Fruit fly (Drosophila melanogaster): Measurements from ENCODE around the gene Cchl.

Cchl gene

DNA sequence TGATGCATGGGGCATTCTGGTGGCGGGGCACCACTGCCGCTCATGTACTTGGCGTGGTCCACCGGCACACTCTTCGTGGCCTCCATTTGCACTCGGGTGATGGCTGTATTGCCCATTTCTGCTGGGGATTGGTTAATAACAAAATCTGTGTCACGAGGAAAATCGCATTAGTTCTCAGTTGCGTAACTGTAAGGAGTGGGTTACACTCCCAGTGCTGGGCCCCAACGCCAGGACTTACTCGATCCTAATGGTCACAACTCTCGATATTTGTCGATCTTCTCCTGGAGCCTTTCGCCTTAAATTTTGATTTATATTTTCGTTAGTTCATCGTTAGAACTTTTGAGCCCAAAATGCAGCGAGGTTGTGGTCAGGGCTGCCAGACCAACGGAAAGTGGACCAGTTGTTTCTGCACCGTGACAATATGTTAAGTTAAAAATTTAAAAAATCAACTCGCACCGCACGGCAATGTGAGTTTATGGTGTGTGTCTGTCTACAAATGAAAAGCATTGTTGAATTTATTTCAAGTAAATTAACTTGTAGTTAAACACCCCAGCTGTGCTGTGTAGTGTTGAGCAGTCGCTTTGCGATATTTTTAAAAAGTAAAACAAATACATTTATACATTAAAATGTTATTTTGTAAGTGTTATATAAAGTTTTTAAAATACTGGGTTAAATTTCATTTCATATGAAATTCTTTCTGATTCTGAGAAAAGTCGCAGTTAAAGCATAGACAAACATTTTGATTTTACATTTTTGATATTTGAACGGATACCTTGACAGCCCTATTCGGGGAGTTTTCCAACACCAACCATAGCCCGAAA, at the start of gene Cchl, which contains the start of gene ND-42:
TSS of gene Cchl (minus strand) at position 559 of the 821 bp plus-strand sequence.
TSS of gene ND-42 (plus strand) at position 788 of the 821 bp plus-strand sequence.
- TF ChIP-seq Mnt (GFP tag; optimal IDR thresholded peaks at IDR 0.05) = peak; percentile 82
- peak; percentile 63 for TF ChIP-seq tj (GFP tag; optimal IDR thresholded peaks at IDR 0.05)
- TF ChIP-seq cnc (optimal IDR thresholded peaks at IDR 0.05) = no peak
- no peak for TF ChIP-seq CG5204 (GFP tag; optimal IDR thresholded peaks at IDR 0.05)
- no peak for TF ChIP-seq Hr96 (GFP tag; optimal IDR thresholded peaks at IDR 0.05)
- TF ChIP-seq CG14711 (tag; optimal IDR thresholded peaks at IDR 0.05) = peak; percentile 93
- TF ChIP-seq ovo (GFP tag; optimal IDR thresholded peaks at IDR 0.05) = peak; percentile 69
- TF ChIP-seq CG7045 (GFP tag; optimal IDR thresholded peaks at IDR 0.05) = peak; percentile 84
- TF ChIP-seq CG7101 (tag; optimal IDR thresholded peaks at IDR 0.05) = peak; percentile 91
- peak; percentile 91 for TF ChIP-seq Crg-1 (GFP tag; optimal IDR thresholded peaks at IDR 0.05)
- TF ChIP-seq cic (GFP tag; optimal IDR thresholded peaks at IDR 0.05) = peak; percentile 47
- peak; percentile 88 for TF ChIP-seq CG1620 (GFP tag; optimal IDR thresholded peaks at IDR 0.05)
- peak; percentile 57 for TF ChIP-seq Clk (GFP tag; optimal IDR thresholded peaks at IDR 0.05)
- TF ChIP-seq CG11617 (GFP tag; optimal IDR thresholded peaks at IDR 0.05) = peak; percentile 94
- no peak for TF ChIP-seq kay (GFP tag; ENCODE audit: borderline replicate concordance)
- peak; percentile 84 for TF ChIP-seq pad (GFP tag; optimal IDR thresholded peaks at IDR 0.05)
- peak; percentile 93 for TF ChIP-seq CG12768 (GFP tag; optimal IDR thresholded peaks at IDR 0.05)
- TF ChIP-seq CG33017 (tag; optimal IDR thresholded peaks at IDR 0.05) = peak; percentile 81
- TF ChIP-seq bab1 (GFP tag; optimal IDR thresholded peaks at IDR 0.05) = peak; percentile 84
- TF ChIP-seq toe (GFP tag; optimal IDR thresholded peaks at IDR 0.05) = no peak

DNA sequence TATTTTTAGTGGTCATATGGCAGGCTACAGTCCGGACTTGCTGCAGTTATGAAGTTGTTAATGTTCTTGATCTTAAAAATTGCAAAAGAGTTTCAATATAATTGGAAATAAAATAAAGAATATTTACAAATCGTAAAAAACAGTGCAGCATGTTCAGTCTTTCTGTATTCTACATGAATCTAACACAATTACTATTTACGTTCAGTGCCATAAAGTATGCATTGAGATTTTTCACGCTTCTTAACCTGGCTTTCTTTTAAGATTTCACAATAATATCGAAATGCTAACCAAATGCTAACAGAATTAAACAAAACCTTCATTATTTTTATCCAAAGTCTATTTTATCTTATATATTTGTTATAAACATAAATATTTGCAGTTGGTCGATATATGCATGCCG, 45.3 kb upstream of the Cchl start:
- TF ChIP-seq kay (GFP tag; ENCODE audit: borderline replicate concordance) = peak; percentile 72
- TF ChIP-seq CG12768 (GFP tag; optimal IDR thresholded peaks at IDR 0.05) = no peak
- no peak for TF ChIP-seq cic (GFP tag; optimal IDR thresholded peaks at IDR 0.05)

DNA sequence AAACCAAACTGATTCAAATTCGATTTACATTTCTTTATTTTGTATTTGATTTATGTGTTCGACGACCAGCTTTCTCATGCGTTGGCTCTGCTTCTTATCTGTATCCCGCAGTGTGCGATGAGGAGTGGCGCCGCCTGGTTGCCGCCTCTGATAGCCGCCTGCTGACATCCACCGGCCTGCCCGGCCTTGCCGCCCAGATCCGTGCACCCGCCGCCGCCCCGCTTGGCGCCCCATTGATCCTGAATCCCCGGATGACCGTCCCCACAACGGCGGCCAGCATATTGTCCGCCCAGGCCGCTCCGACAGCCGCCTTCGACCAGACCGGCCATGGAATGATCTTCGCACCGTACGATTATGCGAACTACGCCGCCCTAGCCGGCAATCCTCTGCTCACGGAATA, 44.3 kb upstream of the Cchl start:
- no peak for TF ChIP-seq Crg-1 (GFP tag; optimal IDR thresholded peaks at IDR 0.05)
- TF ChIP-seq tj (GFP tag; optimal IDR thresholded peaks at IDR 0.05) = no peak
- no peak for TF ChIP-seq bab1 (GFP tag; optimal IDR thresholded peaks at IDR 0.05)

DNA sequence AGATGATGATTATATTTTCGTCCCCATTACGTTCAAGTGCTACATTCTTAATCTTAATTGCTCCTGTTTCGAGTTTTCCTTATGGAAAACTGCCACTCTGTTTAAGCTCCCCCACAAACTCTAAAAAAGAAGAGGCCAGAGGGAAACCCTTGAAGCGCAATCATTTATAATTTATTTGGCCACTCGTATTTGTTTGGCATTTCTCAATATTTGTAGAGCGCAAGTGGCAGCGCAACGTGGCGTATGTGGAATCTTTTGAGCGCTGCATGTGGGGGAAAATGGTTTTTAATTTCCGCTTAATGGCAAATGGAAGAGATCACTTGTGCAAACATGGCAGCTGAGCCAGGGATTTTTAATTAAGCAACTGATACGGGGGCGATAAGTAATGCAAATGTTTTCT, 40.0 kb upstream of the Cchl start:
- TF ChIP-seq kay (GFP tag; ENCODE audit: borderline replicate concordance) (no peak), ovo (GFP tag; optimal IDR thresholded peaks at IDR 0.05) (no peak), CG33017 (tag; optimal IDR thresholded peaks at IDR 0.05) (no peak), Mnt (GFP tag; optimal IDR thresholded peaks at IDR 0.05) (no peak), CG1620 (GFP tag; optimal IDR thresholded peaks at IDR 0.05) (no peak), CG11617 (GFP tag; optimal IDR thresholded peaks at IDR 0.05) (no peak), CG14711 (tag; optimal IDR thresholded peaks at IDR 0.05) (no peak), tj (GFP tag; optimal IDR thresholded peaks at IDR 0.05) (no peak), bab1 (GFP tag; optimal IDR thresholded peaks at IDR 0.05) (no peak), cic (GFP tag; optimal IDR thresholded peaks at IDR 0.05) (no peak), CG12768 (GFP tag; optimal IDR thresholded peaks at IDR 0.05) (no peak), toe (GFP tag; optimal IDR thresholded peaks at IDR 0.05) (no peak)

DNA sequence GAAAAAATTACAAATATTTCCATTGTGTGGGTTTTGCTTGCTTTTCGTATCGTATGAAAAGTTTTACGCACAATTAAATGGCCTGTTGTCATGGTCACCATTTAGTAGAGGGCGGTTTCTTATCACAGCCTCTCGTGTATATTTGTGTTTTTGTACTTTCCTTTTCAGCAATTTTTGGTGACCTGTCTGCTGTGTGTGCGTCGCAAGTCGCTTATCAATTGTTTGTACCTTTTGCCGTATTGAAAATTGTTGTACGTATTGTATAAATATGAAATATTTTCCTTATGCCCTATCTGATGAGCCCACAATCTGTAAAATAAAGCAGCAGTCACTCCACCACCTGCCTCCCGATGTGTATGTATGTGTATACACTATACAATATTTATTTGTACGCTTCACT, 39.2 kb upstream of the Cchl start:
- TF ChIP-seq Clk (GFP tag; optimal IDR thresholded peaks at IDR 0.05) = no peak
- TF ChIP-seq bab1 (GFP tag; optimal IDR thresholded peaks at IDR 0.05) = no peak
- no peak for TF ChIP-seq CG1620 (GFP tag; optimal IDR thresholded peaks at IDR 0.05)
- no peak for TF ChIP-seq kay (GFP tag; ENCODE audit: borderline replicate concordance)
- no peak for TF ChIP-seq cnc (optimal IDR thresholded peaks at IDR 0.05)
- TF ChIP-seq CG11617 (GFP tag; optimal IDR thresholded peaks at IDR 0.05) = no peak
- TF ChIP-seq CG33017 (tag; optimal IDR thresholded peaks at IDR 0.05) = no peak

DNA sequence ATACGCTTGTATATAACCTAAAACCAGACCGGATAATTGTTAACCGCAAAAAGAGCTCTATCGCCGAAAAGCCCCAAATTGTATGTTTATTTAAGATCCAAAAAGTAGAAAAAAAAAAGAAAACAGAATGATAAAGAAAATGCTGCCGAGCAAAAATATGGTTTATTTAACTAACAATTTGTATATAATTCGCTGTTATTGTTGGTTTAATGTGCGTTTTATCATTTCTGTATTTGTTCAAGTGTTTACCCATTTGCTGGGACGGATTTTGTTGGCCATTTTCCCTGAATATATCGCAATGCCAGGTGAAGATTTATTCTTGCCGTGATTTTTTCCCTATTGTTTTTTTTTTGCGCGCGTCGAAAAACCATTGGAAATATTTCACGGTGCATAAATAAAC, 29.8 kb upstream of the Cchl start:
- TF ChIP-seq CG12768 (GFP tag; optimal IDR thresholded peaks at IDR 0.05) (no peak), cnc (optimal IDR thresholded peaks at IDR 0.05) (no peak), bab1 (GFP tag; optimal IDR thresholded peaks at IDR 0.05) (no peak), kay (GFP tag; ENCODE audit: borderline replicate concordance) (peak; percentile 58), CG11617 (GFP tag; optimal IDR thresholded peaks at IDR 0.05) (no peak), CG7045 (GFP tag; optimal IDR thresholded peaks at IDR 0.05) (no peak)

DNA sequence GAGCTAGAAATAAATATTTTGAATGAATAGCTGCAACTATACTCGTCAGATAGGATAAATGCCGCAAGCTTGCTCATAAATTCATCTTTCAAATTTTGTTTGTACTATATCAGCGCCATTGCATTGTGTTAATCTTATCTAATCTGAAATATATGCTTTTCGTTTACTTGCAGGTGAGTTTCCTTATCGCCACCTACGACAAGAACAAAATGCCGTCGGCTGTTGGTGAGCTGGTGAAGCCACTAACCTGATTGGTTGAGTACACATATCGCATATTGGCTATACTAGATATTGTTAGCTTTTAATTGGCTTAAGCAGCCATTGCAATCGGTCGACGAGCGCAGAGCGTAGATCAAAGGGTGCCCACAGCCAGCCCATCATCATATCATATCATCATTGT, 26.5 kb upstream of the Cchl start:
- no peak for TF ChIP-seq CG14711 (tag; optimal IDR thresholded peaks at IDR 0.05)
- no peak for TF ChIP-seq toe (GFP tag; optimal IDR thresholded peaks at IDR 0.05)
- no peak for TF ChIP-seq Crg-1 (GFP tag; optimal IDR thresholded peaks at IDR 0.05)
- TF ChIP-seq ovo (GFP tag; optimal IDR thresholded peaks at IDR 0.05) = no peak
- no peak for TF ChIP-seq cnc (optimal IDR thresholded peaks at IDR 0.05)

Measured in whole organism, adult.